Worm (Caenorhabditis elegans) whole organism, mixed stage, embryonic: ENCODE measurements around the gene W10C6.2.

Experiments used
- M03D4.4 ChIP-seq: sonication (generic microtip); optimal IDR thresholded peaks from 2 replicates; lab custom pipeline; 2017; ENCODE audit warnings: mild to moderate bottlenecking, missing genetic modification characterization, missing compliant biosample characterization
- blmp-1 ChIP-seq: fragments of 150-350 bp; optimal IDR thresholded peaks from 2 replicates; lab custom pipeline; 2014; ENCODE audit warnings: missing biosample characterization, missing genetic modification characterization
- ceh-39 ChIP-seq: fragments of 150-350 bp; optimal IDR thresholded peaks from 2 replicates; lab custom pipeline; 2014; ENCODE audit warnings: missing biosample characterization, missing genetic modification characterization
- ceh-43 ChIP-seq: fragments of 200-800 bp; sonication (Bioruptor generic); optimal IDR thresholded peaks from 2 replicates; lab custom pipeline; 2018; ENCODE audit warnings: mild to moderate bottlenecking, missing genetic modification characterization, moderate library complexity, missing compliant biosample characterization
- ceh-83 ChIP-seq: fragments of 200-800 bp; sonication (Bioruptor generic); optimal IDR thresholded peaks from 2 replicates; lab custom pipeline; 2018; ENCODE audit warnings: mild to moderate bottlenecking, missing genetic modification characterization, missing compliant biosample characterization
- ces-1 ChIP-seq: fragments of 150-350 bp; optimal IDR thresholded peaks from 2 replicates; lab custom pipeline; 2014; ENCODE audit warnings: missing biosample characterization, missing genetic modification reagents, missing genetic modification characterization
- cnd-1 ChIP-seq: fragments of 200-800 bp; sonication (Bioruptor generic); optimal IDR thresholded peaks from 2 replicates; lab custom pipeline; 2018; ENCODE audit warnings: mild to moderate bottlenecking, missing genetic modification characterization, missing compliant biosample characterization
- elt-1 ChIP-seq: sonication (generic microtip); optimal IDR thresholded peaks from 2 replicates; lab custom pipeline; 2017; ENCODE audit warnings: missing genetic modification characterization, mild to moderate bottlenecking, missing compliant biosample characterization, antibody characterized with exemption, moderate library complexity, borderline replicate concordance; ENCODE audit not compliant: insufficient read depth
- elt-3 ChIP-seq: fragments of 150-350 bp; optimal IDR thresholded peaks from 2 replicates; lab custom pipeline; 2014; ENCODE audit warnings: missing biosample characterization, missing genetic modification characterization
- flh-1 ChIP-seq: fragments of 200-800 bp; sonication (Bioruptor generic); optimal IDR thresholded peaks from 2 replicates; lab custom pipeline; 2018; ENCODE audit warnings: mild to moderate bottlenecking, missing genetic modification characterization, moderate library complexity, missing compliant biosample characterization
- ham-2 ChIP-seq: fragments of 200-800 bp; sonication (Bioruptor generic); optimal IDR thresholded peaks from 2 replicates; lab custom pipeline; 2018; ENCODE audit warnings: mild to moderate bottlenecking, missing genetic modification characterization, missing compliant biosample characterization
- lin-13 ChIP-seq: fragments of 150-350 bp; optimal IDR thresholded peaks from 2 replicates; lab custom pipeline; 2014; ENCODE audit warnings: missing biosample characterization, missing genetic modification characterization
- lin-32 ChIP-seq: fragments of 200-800 bp; sonication (Bioruptor generic); optimal IDR thresholded peaks from 2 replicates; lab custom pipeline; 2018; ENCODE audit warnings: mild to moderate bottlenecking, missing genetic modification characterization, missing compliant biosample characterization
- lsy-2 ChIP-seq: fragments of 150-350 bp; optimal IDR thresholded peaks from 2 replicates; lab custom pipeline; 2014; ENCODE audit warnings: missing biosample characterization, missing genetic modification characterization
- mab-5 ChIP-seq: fragments of 150-350 bp; optimal IDR thresholded peaks from 2 replicates; lab custom pipeline; 2014; ENCODE audit warnings: missing biosample characterization, missing genetic modification characterization
- mls-2 ChIP-seq: sonication (generic microtip); optimal IDR thresholded peaks from 2 replicates; lab custom pipeline; 2016; ENCODE audit warnings: mild to moderate bottlenecking, missing genetic modification characterization, moderate library complexity, missing compliant biosample characterization
- nhr-12 ChIP-seq: fragments of 150-350 bp; optimal IDR thresholded peaks from 2 replicates; lab custom pipeline; 2014; ENCODE audit warnings: missing biosample characterization, missing genetic modification characterization
- nhr-2 ChIP-seq: fragments of 150-350 bp; optimal IDR thresholded peaks from 2 replicates; lab custom pipeline; 2014; ENCODE audit warnings: missing biosample characterization, missing genetic modification characterization
- nhr-237 ChIP-seq: fragments of 150-350 bp; optimal IDR thresholded peaks from 2 replicates; lab custom pipeline; 2014; ENCODE audit warnings: missing biosample characterization, missing genetic modification characterization
- nhr-28 ChIP-seq: fragments of 150-350 bp; optimal IDR thresholded peaks from 2 replicates; lab custom pipeline; 2014; ENCODE audit warnings: missing biosample characterization, missing genetic modification characterization
- pha-4 ChIP-seq: fragments of 150-350 bp; optimal IDR thresholded peaks from 2 replicates; lab custom pipeline; 2018; ENCODE audit warnings: missing biosample characterization, missing genetic modification reagents, missing genetic modification characterization
- sem-2 ChIP-seq: fragments of 200-800 bp; sonication (Bioruptor generic); optimal IDR thresholded peaks from 2 replicates; lab custom pipeline; 2018; ENCODE audit warnings: mild to moderate bottlenecking, missing genetic modification characterization, missing compliant biosample characterization
- sptf-1 ChIP-seq: sonication (generic microtip); optimal IDR thresholded peaks from 2 replicates; lab custom pipeline; 2017; ENCODE audit warnings: mild to moderate bottlenecking, missing genetic modification characterization, moderate library complexity, missing compliant biosample characterization
- ztf-11 ChIP-seq: fragments of 150-350 bp; optimal IDR thresholded peaks from 2 replicates; lab custom pipeline; 2014; ENCODE audit warnings: missing biosample characterization, missing genetic modification characterization

Gene W10C6.2

ce11 chrII:11092413-11092812 lies 29.3 kb downstream of the W10C6.2 start, which contains the start of gene rpl-42:
Gene rpl-42, plus strand, starts transcription at chrII:11092713.
- TF ChIP-seq pha-4, result no peak
- no peak for TF ChIP-seq cnd-1 (tag; lab: Kevin White, UChicago)
- no peak for TF ChIP-seq ces-1 (GFP tag; lab: Kevin White, UChicago)

- TF ChIP-seq ces-1 (GFP tag; lab: Kevin White, UChicago) (peak; percentile 87), nhr-12 (no peak)
These were observed 30.1 kb downstream of the W10C6.2 start for ce11 chrII:11091577-11091976.

ce11 chrII:11089356-11089755 lies 32.3 kb downstream of the W10C6.2 start, which contains the start of gene unc-53:
Gene unc-53, minus strand, starts transcription at chrII:11089456.
- TF ChIP-seq ceh-39, result no peak
- TF ChIP-seq M03D4.4, result no peak
- TF ChIP-seq pha-4, result no peak
- TF ChIP-seq ceh-43 (GFP tag; lab: Kevin White, UChicago), result no peak
- no peak for TF ChIP-seq lsy-2 (tag; lab: Kevin White, UChicago)
- no peak for TF ChIP-seq ces-1 (GFP tag; lab: Kevin White, UChicago)
- no peak for TF ChIP-seq elt-3 (tag; lab: Kevin White, UChicago)
- TF ChIP-seq ztf-11, result no peak
- TF ChIP-seq cnd-1 (tag; lab: Kevin White, UChicago), result no peak
- no peak for TF ChIP-seq sem-2 (GFP tag; lab: Kevin White, UChicago)
- TF ChIP-seq blmp-1 (tag; lab: Kevin White, UChicago), result no peak
- no peak for TF ChIP-seq nhr-28 (tag; lab: Kevin White, UChicago)
- no peak for TF ChIP-seq ceh-83 (GFP tag; lab: Kevin White, UChicago)

- TF ChIP-seq lin-32 (GFP tag; lab: Kevin White, UChicago) (no peak), ceh-83 (GFP tag; lab: Kevin White, UChicago) (no peak), mab-5 (tag; lab: Kevin White, UChicago) (no peak), nhr-237 (tag; lab: Kevin White, UChicago) (no peak), cnd-1 (tag; lab: Kevin White, UChicago) (no peak), ces-1 (GFP tag; lab: Kevin White, UChicago) (peak; percentile 97), blmp-1 (tag; lab: Kevin White, UChicago) (no peak), sem-2 (GFP tag; lab: Kevin White, UChicago) (no peak), mls-2 (peak; percentile 30)
- TF ChIP-seq, all 35 proteins: peak for 2
These were observed 33.6 kb downstream of the W10C6.2 start for ce11 chrII:11088137-11088536.

ce11 chrII:11086770-11087169 lies 34.9 kb downstream of the W10C6.2 start:
- TF ChIP-seq ztf-11 (no peak), flh-1 (GFP tag; lab: Kevin White, UChicago) (no peak), ham-2 (GFP tag; lab: Kevin White, UChicago) (no peak), nhr-2 (tag; lab: Kevin White, UChicago) (no peak), lin-13 (tag; lab: Kevin White, UChicago) (no peak), ces-1 (GFP tag; lab: Kevin White, UChicago) (peak; percentile 63)

ce11 chrII:11076550-11076949 lies 45.1 kb downstream of the W10C6.2 start:
- TF ChIP-seq sem-2 (GFP tag; lab: Kevin White, UChicago) (no peak), elt-1 (tag; lab: Kevin White, UChicago) (peak; percentile 82)
- TF ChIP-seq, all 35 proteins: peak for 1

ce11 chrII:11072565-11072964 lies 49.1 kb downstream of the W10C6.2 start:
- TF ChIP-seq lsy-2 (tag; lab: Kevin White, UChicago), result no peak
- TF ChIP-seq ces-1 (GFP tag; lab: Kevin White, UChicago), result peak; percentile 63
- TF ChIP-seq sptf-1 (tag; lab: Kevin White, UChicago), result peak; percentile 19
